Fruit fly (Drosophila melanogaster) whole organism, embryonic: ENCODE data around the gene CG8176.

ENCODE experiments used
- Abd-B ChIP-seq: fragments of 200-800 bp; sonication (Bioruptor generic); optimal IDR thresholded peaks from 2 replicates; lab custom pipeline; 2018; ENCODE audit warnings: missing biosample characterization, mild to moderate bottlenecking, missing genetic modification characterization, moderate library complexity
- Atf3 ChIP-seq: fragments of 200-800 bp; sonication (Bioruptor generic); optimal IDR thresholded peaks from 3 replicates; lab custom pipeline; 2016; ENCODE audit warnings: missing biosample characterization, missing genetic modification characterization
- BEAF-32 ChIP-seq: fragments of 200-800 bp; sonication (Bioruptor generic); optimal IDR thresholded peaks from 3 replicates; lab custom pipeline; 2017; ENCODE audit warnings: missing biosample characterization, missing genetic modification characterization, mild to moderate bottlenecking, moderate library complexity, missing genetic modification reagents
- CG10565 ChIP-seq: fragments of 200-800 bp; sonication (Bioruptor generic); optimal IDR thresholded peaks from 3 replicates; lab custom pipeline; 2016; ENCODE audit warnings: missing biosample characterization, mild to moderate bottlenecking, missing genetic modification characterization
- CG10979 ChIP-seq: fragments of 200-800 bp; sonication (Bioruptor generic); optimal IDR thresholded peaks from 2 replicates; lab custom pipeline; 2018; ENCODE audit warnings: missing biosample characterization, mild to moderate bottlenecking, missing genetic modification characterization, moderate library complexity
- CG11696 ChIP-seq: fragments of 200-800 bp; sonication (Bioruptor generic); IDR thresholded peaks from 2 replicates; pipeline ENCODE4 v1.3.6; 2022; ENCODE audit warnings: missing biosample characterization, missing genetic modification characterization
- CG12769 ChIP-seq: fragments of 200-800 bp; sonication (Bioruptor generic); optimal IDR thresholded peaks from 2 replicates; lab custom pipeline; 2019; ENCODE audit warnings: missing biosample characterization, mild to moderate bottlenecking, missing genetic modification characterization, moderate library complexity
- CG13775 ChIP-seq: fragments of 200-800 bp; sonication (Bioruptor generic); optimal IDR thresholded peaks from 3 replicates; lab custom pipeline; 2017; ENCODE audit warnings: missing biosample characterization, mild to moderate bottlenecking, missing genetic modification characterization
- CG14014 ChIP-seq: fragments of 200-800 bp; sonication (Bioruptor generic); IDR thresholded peaks from 2 replicates; pipeline ENCODE4 v1.3.6; 2022; ENCODE audit warnings: missing biosample characterization, missing genetic modification characterization
- CG15011 ChIP-seq: fragments of 200-800 bp; sonication (Bioruptor generic); optimal IDR thresholded peaks from 3 replicates; lab custom pipeline; 2018; ENCODE audit warnings: missing biosample characterization, mild to moderate bottlenecking, missing genetic modification characterization
- CG15514 ChIP-seq: fragments of 200-800 bp; sonication (Bioruptor generic); optimal IDR thresholded peaks from 3 replicates; lab custom pipeline; 2017; ENCODE audit warnings: missing biosample characterization, missing genetic modification characterization, mild to moderate bottlenecking, moderate library complexity, missing genetic modification reagents
- CG15601 ChIP-seq: fragments of 200-800 bp; sonication (Bioruptor generic); optimal IDR thresholded peaks from 3 replicates; lab custom pipeline; 2019; ENCODE audit warnings: missing biosample characterization, mild to moderate bottlenecking, missing genetic modification characterization, moderate library complexity
- CG1647 ChIP-seq: fragments of 200-800 bp; sonication (Bioruptor generic); optimal IDR thresholded peaks from 3 replicates; lab custom pipeline; 2016; ENCODE audit warnings: missing biosample characterization, missing genetic modification characterization
- CG16779 ChIP-seq: fragments of 200-800 bp; sonication (Bioruptor generic); IDR thresholded peaks from 2 replicates; pipeline ENCODE4 v1.3.6; 2022; ENCODE audit warnings: missing biosample characterization, missing genetic modification characterization
- CG18011 ChIP-seq: fragments of 200-800 bp; sonication (Bioruptor generic); optimal IDR thresholded peaks from 2 replicates; lab custom pipeline; 2017; ENCODE audit warnings: missing biosample characterization, missing genetic modification characterization, mild to moderate bottlenecking, moderate library complexity, missing genotype
- CG18599 ChIP-seq: fragments of 200-800 bp; sonication (Bioruptor generic); optimal IDR thresholded peaks from 3 replicates; lab custom pipeline; 2017; ENCODE audit warnings: missing biosample characterization, missing genetic modification characterization, mild to moderate bottlenecking, moderate library complexity, missing genetic modification reagents
- CG2199 ChIP-seq: fragments of 200-800 bp; sonication (Bioruptor generic); IDR thresholded peaks from 3 replicates; pipeline ENCODE4 v1.3.6; 2022; ENCODE audit warnings: missing biosample characterization, missing genetic modification characterization
- CG2202 ChIP-seq: fragments of 200-800 bp; sonication (Bioruptor generic); optimal IDR thresholded peaks from 2 replicates; lab custom pipeline; 2018; ENCODE audit warnings: missing biosample characterization, mild to moderate bottlenecking, missing genetic modification characterization
- CG3407 ChIP-seq: fragments of 200-800 bp; sonication (Bioruptor generic); optimal IDR thresholded peaks from 2 replicates; lab custom pipeline; 2018; ENCODE audit warnings: missing biosample characterization, mild to moderate bottlenecking, missing genetic modification characterization
- CG34376 ChIP-seq: fragments of 200-800 bp; sonication (Bioruptor generic); optimal IDR thresholded peaks from 2 replicates; lab custom pipeline; 2018; ENCODE audit warnings: missing biosample characterization, mild to moderate bottlenecking, missing genetic modification characterization
- CG4328 ChIP-seq: fragments of 200-800 bp; sonication (Bioruptor generic); optimal IDR thresholded peaks from 3 replicates; lab custom pipeline; 2017; ENCODE audit warnings: missing biosample characterization, missing genetic modification reagents, missing genetic modification characterization
- CG43689 ChIP-seq: fragments of 200-800 bp; sonication (Bioruptor generic); IDR thresholded peaks from 2 replicates; pipeline ENCODE4 v1.3.6; 2022; ENCODE audit warnings: missing biosample characterization, missing genetic modification characterization
- CG6175 ChIP-seq: fragments of 200-800 bp; sonication (Bioruptor generic); IDR thresholded peaks from 3 replicates; pipeline ENCODE4 v1.3.6; 2022; ENCODE audit warnings: missing biosample characterization, missing genetic modification characterization
- CG6683 ChIP-seq: fragments of 200-800 bp; sonication (Bioruptor generic); optimal IDR thresholded peaks from 2 replicates; lab custom pipeline; 2017; ENCODE audit warnings: missing biosample characterization, mild to moderate bottlenecking, missing genetic modification characterization, missing genetic modification reagents
- CG7357 ChIP-seq: fragments of 200-800 bp; sonication (Bioruptor generic); IDR thresholded peaks from 3 replicates; pipeline ENCODE4 v1.3.6; 2022; ENCODE audit warnings: missing biosample characterization, missing genetic modification characterization
- CG8765 ChIP-seq: fragments of 200-800 bp; sonication (Bioruptor generic); IDR thresholded peaks from 2 replicates; pipeline ENCODE4 v1.3.6; 2022; ENCODE audit warnings: missing biosample characterization, missing genetic modification characterization
- CG9437 ChIP-seq: fragments of 200-800 bp; sonication (Bioruptor generic); optimal IDR thresholded peaks from 2 replicates; lab custom pipeline; 2018; ENCODE audit warnings: missing biosample characterization, mild to moderate bottlenecking, missing genetic modification characterization
- HLH4C ChIP-seq: fragments of 200-800 bp; sonication (Bioruptor generic); IDR thresholded peaks from 3 replicates; pipeline ENCODE4 v1.3.6; 2022; ENCODE audit warnings: missing biosample characterization, missing genetic modification characterization; ENCODE audit not compliant: partially characterized antibody
- Hr3 ChIP-seq: fragments of 200-800 bp; sonication (Bioruptor generic); optimal IDR thresholded peaks from 3 replicates; lab custom pipeline; 2016; ENCODE audit warnings: missing biosample characterization, missing genetic modification characterization
- Lhr ChIP-seq: fragments of 200-800 bp; sonication (Bioruptor generic); optimal IDR thresholded peaks from 3 replicates; lab custom pipeline; 2017; ENCODE audit warnings: mild to moderate bottlenecking, missing biosample characterization, missing genetic modification reagents, missing genetic modification characterization
- Mes4 ChIP-seq: fragments of 200-800 bp; sonication (Bioruptor generic); optimal IDR thresholded peaks from 2 replicates; lab custom pipeline; 2016; ENCODE audit warnings: missing biosample characterization, missing genetic modification characterization
- ab ChIP-seq: fragments of 200-800 bp; sonication (Bioruptor generic); optimal IDR thresholded peaks from 2 replicates; lab custom pipeline; 2016; ENCODE audit warnings: missing biosample characterization, missing genetic modification characterization
- ac ChIP-seq: fragments of 200-800 bp; sonication (Bioruptor generic); optimal IDR thresholded peaks from 3 replicates; lab custom pipeline; 2017; ENCODE audit warnings: missing biosample characterization, mild to moderate bottlenecking, missing genetic modification characterization
- az2 ChIP-seq: fragments of 200-800 bp; sonication (Bioruptor generic); optimal IDR thresholded peaks from 3 replicates; lab custom pipeline; 2016; ENCODE audit warnings: missing biosample characterization, missing genetic modification characterization
- disco-r ChIP-seq: fragments of 200-800 bp; sonication (Bioruptor generic); optimal IDR thresholded peaks from 2 replicates; lab custom pipeline; 2016; ENCODE audit warnings: missing biosample characterization, missing genetic modification characterization
- emc ChIP-seq: fragments of 200-800 bp; sonication (Bioruptor generic); optimal IDR thresholded peaks from 2 replicates; lab custom pipeline; 2016; ENCODE audit warnings: missing biosample characterization, missing genetic modification characterization
- gce ChIP-seq: fragments of 200-800 bp; sonication (Bioruptor generic); IDR thresholded peaks from 3 replicates; pipeline ENCODE4 v1.3.6; 2022; ENCODE audit warnings: missing biosample characterization, missing genetic modification characterization
- gfzf ChIP-seq: fragments of 200-800 bp; sonication (Bioruptor generic); optimal IDR thresholded peaks from 2 replicates; lab custom pipeline; 2016; ENCODE audit warnings: missing biosample characterization, mild to moderate bottlenecking, missing genetic modification characterization, moderate library complexity
- grau ChIP-seq: fragments of 200-800 bp; optimal IDR thresholded peaks from 3 replicates; lab custom pipeline; 2019; ENCODE audit warnings: missing biosample characterization, mild to moderate bottlenecking, missing genetic modification characterization, moderate library complexity
- gsb-n ChIP-seq: fragments of 200-800 bp; sonication (Bioruptor generic); optimal IDR thresholded peaks from 3 replicates; lab custom pipeline; 2018; ENCODE audit warnings: missing biosample characterization, mild to moderate bottlenecking, missing genetic modification characterization
- h ChIP-seq: fragments of >200 bp; optimal IDR thresholded peaks from 2 replicates; lab custom pipeline; 2017
- hbn ChIP-seq: fragments of 200-800 bp; sonication (Bioruptor generic); IDR thresholded peaks from 2 replicates; pipeline ENCODE4 v1.3.6; 2022; ENCODE audit warnings: missing biosample characterization, missing genetic modification characterization; ENCODE audit not compliant: partially characterized antibody
- jing ChIP-seq: fragments of 200-800 bp; sonication (Bioruptor generic); optimal IDR thresholded peaks from 2 replicates; lab custom pipeline; 2018; ENCODE audit warnings: missing biosample characterization, mild to moderate bottlenecking, missing genetic modification characterization
- jumu ChIP-seq: fragments of 200-800 bp; sonication (Bioruptor generic); optimal IDR thresholded peaks from 3 replicates; lab custom pipeline; 2016; ENCODE audit warnings: missing biosample characterization, missing genetic modification characterization
- kni ChIP-seq: fragments of 200-800 bp; sonication (Bioruptor generic); optimal IDR thresholded peaks from 3 replicates; lab custom pipeline; 2017; ENCODE audit warnings: mild to moderate bottlenecking, missing biosample characterization, missing genetic modification reagents, missing genetic modification characterization
- pb ChIP-seq: fragments of 200-800 bp; sonication (Bioruptor generic); optimal IDR thresholded peaks from 3 replicates; lab custom pipeline; 2016; ENCODE audit warnings: missing biosample characterization, missing genetic modification characterization
- peb ChIP-seq: fragments of 200-800 bp; sonication (Bioruptor generic); IDR thresholded peaks from 2 replicates; pipeline ENCODE4 v1.3.6; 2022; ENCODE audit warnings: missing biosample characterization, missing genetic modification characterization
- pfk ChIP-seq: fragments of 200-800 bp; sonication (Bioruptor generic); optimal IDR thresholded peaks from 2 replicates; lab custom pipeline; 2018; ENCODE audit warnings: missing biosample characterization, mild to moderate bottlenecking, missing genetic modification characterization, moderate library complexity
- pum ChIP-seq: fragments of 200-800 bp; sonication (Bioruptor generic); optimal IDR thresholded peaks from 2 replicates; lab custom pipeline; 2016; ENCODE audit warnings: missing biosample characterization, missing genetic modification characterization
- seq ChIP-seq: fragments of 200-800 bp; sonication (Bioruptor generic); IDR thresholded peaks from 2 replicates; pipeline ENCODE4 v1.3.6; 2022; ENCODE audit warnings: missing biosample characterization, missing genetic modification characterization
- tio ChIP-seq: fragments of 200-800 bp; sonication (Bioruptor generic); optimal IDR thresholded peaks from 2 replicates; lab custom pipeline; 2017; ENCODE audit warnings: missing biosample characterization, missing genetic modification characterization, inconsistent platforms
- zfh1 ChIP-seq: fragments of 200-800 bp; sonication (Bioruptor generic); IDR thresholded peaks from 3 replicates; pipeline ENCODE4 v1.3.6; 2022; ENCODE audit warnings: missing biosample characterization, missing genetic modification characterization

Gene CG8176

DNA sequence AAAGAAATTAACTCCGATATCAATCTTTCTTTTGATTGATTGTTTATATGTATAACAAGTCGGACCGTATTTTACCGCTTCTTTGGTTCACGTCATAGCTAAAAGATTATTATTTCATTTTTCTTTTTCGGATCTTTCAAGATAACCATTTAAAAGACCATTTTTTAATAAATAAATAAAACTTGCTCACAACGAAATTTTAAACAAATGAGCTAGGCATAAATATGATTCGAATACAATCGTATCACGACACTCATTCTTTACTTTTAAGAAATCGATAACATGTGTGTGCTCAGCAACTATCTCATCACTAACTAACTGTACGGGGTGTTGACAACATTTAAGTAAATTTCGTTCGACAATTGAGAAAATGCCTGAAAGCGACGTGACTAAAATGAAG is 11.5 kb upstream of the CG8176 start, which contains the start of gene CG8149 (continued):
- no peak for TF ChIP-seq CG2199 (GFP tag; lab: Robert Waterston, UW)
- TF ChIP-seq CG15011 (GFP tag; lab: Kevin White, UChicago), result no peak
- TF ChIP-seq BEAF-32, result peak; percentile 88
- no peak for TF ChIP-seq h (lab: Kevin White, UChicago)
- TF ChIP-seq CG6175 (GFP tag; lab: Robert Waterston, UW), result no peak
- TF ChIP-seq Lhr (GFP tag; lab: Kevin White, UChicago), result peak; percentile 51
- TF ChIP-seq CG18011 (GFP tag; lab: Kevin White, UChicago), result no peak
- no peak for TF ChIP-seq CG12769 (tag; lab: Kevin White, UChicago)
- no peak for TF ChIP-seq kni (GFP tag; lab: Kevin White, UChicago)
- no peak for TF ChIP-seq CG7357
- TF ChIP-seq CG15514 (GFP tag; lab: Kevin White, UChicago), result peak; percentile 73
- TF ChIP-seq CG3407 (GFP tag; lab: Kevin White, UChicago), result no peak
- no peak for TF ChIP-seq CG2202 (tag; lab: Kevin White, UChicago)
- TF ChIP-seq CG18599 (GFP tag; lab: Kevin White, UChicago), result no peak
- TF ChIP-seq pb, result no peak
- no peak for TF ChIP-seq disco-r
- TF ChIP-seq peb (GFP tag; lab: Robert Waterston, UW), result no peak
- peak; percentile 5 for TF ChIP-seq jumu (GFP tag; lab: Kevin White, UChicago)
- TF ChIP-seq jing (GFP tag; lab: Kevin White, UChicago), result no peak
- no peak for TF ChIP-seq pum (GFP tag; lab: Kevin White, UChicago)
- no peak for TF ChIP-seq CG1647 (GFP tag; lab: Kevin White, UChicago)
- TF ChIP-seq tio (GFP tag; lab: Kevin White, UChicago), result no peak
- no peak for TF ChIP-seq emc (GFP tag; lab: Kevin White, UChicago)
- no peak for TF ChIP-seq CG16779 (GFP tag; lab: Robert Waterston, UW)
- TF ChIP-seq CG43689 (GFP tag; lab: Robert Waterston, UW), result no peak
- TF ChIP-seq Mes4 (GFP tag; lab: Kevin White, UChicago), result no peak
- peak; percentile 88 for TF ChIP-seq HLH4C (GFP tag; lab: Robert Waterston, UW)
- TF ChIP-seq CG11696 (GFP tag; lab: Robert Waterston, UW), result no peak
- peak; percentile 54 for TF ChIP-seq CG15601 (tag; lab: Kevin White, UChicago)
- peak; percentile 59 for TF ChIP-seq gfzf (GFP tag; lab: Kevin White, UChicago)
- no peak for TF ChIP-seq CG13775 (GFP tag; lab: Kevin White, UChicago)
- no peak for TF ChIP-seq CG9437
- no peak for TF ChIP-seq ac (GFP tag; lab: Kevin White, UChicago)
- TF ChIP-seq pfk, result no peak
- no peak for TF ChIP-seq gsb-n (tag; lab: Kevin White, UChicago)
- no peak for TF ChIP-seq CG8765 (GFP tag; lab: Robert Waterston, UW)
- no peak for TF ChIP-seq CG14014 (GFP tag; lab: Robert Waterston, UW)
- no peak for TF ChIP-seq az2
- peak; percentile 34 for TF ChIP-seq grau (tag; lab: Kevin White, UChicago)
- no peak for TF ChIP-seq ab (GFP tag; lab: Kevin White, UChicago)
- no peak for TF ChIP-seq CG10565 (GFP tag; lab: Kevin White, UChicago)
- no peak for TF ChIP-seq seq (GFP tag; lab: Robert Waterston, UW)
- TF ChIP-seq Hr3 (GFP tag; lab: Kevin White, UChicago), result no peak
- no peak for TF ChIP-seq Abd-B (GFP tag; lab: Kevin White, UChicago)
- TF ChIP-seq CG6683, result no peak
- peak; percentile 19 for TF ChIP-seq CG10979
- TF ChIP-seq CG4328, result no peak
- TF ChIP-seq Atf3, result no peak
- TF ChIP-seq zfh1, result no peak
- peak; percentile 84 for TF ChIP-seq hbn (GFP tag; lab: Robert Waterston, UW)
- no peak for TF ChIP-seq gce (GFP tag; lab: Robert Waterston, UW)
- peak; percentile 34 for TF ChIP-seq CG34376 (GFP tag; lab: Kevin White, UChicago)
